Worm (Caenorhabditis elegans): Measurements from ENCODE around the gene sdz-13.

- no peak for TF ChIP-seq vab-15 (tag; optimal IDR thresholded peaks at IDR 0.05)
- no peak for TF ChIP-seq ceh-82 (tag; optimal IDR thresholded peaks at IDR 0.05)
- TF ChIP-seq lin-35 (GFP tag; optimal IDR thresholded peaks at IDR 0.05): no peak
- no peak for TF ChIP-seq ama-1 (optimal IDR thresholded peaks at IDR 0.05)
These were observed 4.9 kb downstream of the sdz-13 start, which contains the start of gene F13E9.12 for ce11 chrIV:10874527-10874926.

Data from whole organism, L1 larva.